Worm (Caenorhabditis elegans) whole organism, young adult: ENCODE results near the gene F38B6.7.

ENCODE experiments used
- B0336.3 ChIP-seq: fragments of 200-800 bp; sonication (Bioruptor generic); IDR thresholded peaks from 2 replicates; pipeline ENCODE4 v1.3.6; 2022; ENCODE audit warnings: missing genetic modification characterization, missing compliant biosample characterization
- F33H1.4 ChIP-seq: fragments of 200-800 bp; sonication (Bioruptor generic); IDR thresholded peaks from 2 replicates; pipeline ENCODE4 v1.3.6; 2022; ENCODE audit warnings: missing genetic modification reagents, missing genetic modification characterization, missing compliant biosample characterization
- F37B4.10 ChIP-seq: fragments of 200-800 bp; sonication (Bioruptor generic); IDR thresholded peaks from 2 replicates; pipeline ENCODE4 v1.3.6; 2022; ENCODE audit warnings: missing genetic modification characterization, missing compliant biosample characterization
- F55B11.4 ChIP-seq: sonication (generic microtip); optimal IDR thresholded peaks from 2 replicates; lab custom pipeline; 2016; ENCODE audit warnings: missing compliant biosample characterization, missing genetic modification characterization, borderline replicate concordance; ENCODE audit not compliant: insufficient read depth
- K12H6.12 ChIP-seq: fragments of 200-800 bp; sonication (Bioruptor generic); optimal IDR thresholded peaks from 2 replicates; lab custom pipeline; 2018; ENCODE audit warnings: mild to moderate bottlenecking, missing genetic modification characterization, missing compliant biosample characterization
- T26A5.8 ChIP-seq: sonication (generic microtip); optimal IDR thresholded peaks from 2 replicates; lab custom pipeline; 2016; ENCODE audit warnings: missing genetic modification characterization, missing compliant biosample characterization
- Y56A3A.18 ChIP-seq: fragments of 200-800 bp; sonication (Bioruptor generic); IDR thresholded peaks from 2 replicates; pipeline ENCODE4 v1.3.6; 2022; ENCODE audit warnings: missing genetic modification reagents, missing genetic modification characterization, missing compliant biosample characterization
- Y67H2A.10 ChIP-seq: fragments of 200-800 bp; sonication (Bioruptor generic); conservative IDR thresholded peaks from 2 replicates; pipeline ENCODE4 v1.3.6; 2022; ENCODE audit warnings: missing genetic modification reagents, missing genetic modification characterization, missing compliant biosample characterization
- Y95B8A.8 ChIP-seq: fragments of 200-800 bp; sonication (Bioruptor generic); IDR thresholded peaks from 2 replicates; pipeline ENCODE4 v1.3.6; 2022; ENCODE audit warnings: missing genetic modification reagents, missing genetic modification characterization, missing compliant biosample characterization
- aptf-2 ChIP-seq: fragments of 200-800 bp; sonication (Bioruptor generic); conservative IDR thresholded peaks from 2 replicates; pipeline ENCODE4 v1.3.6; 2022; ENCODE audit warnings: missing genetic modification reagents, missing genetic modification characterization, missing compliant biosample characterization
- athp-1 ChIP-seq: sonication (generic microtip); optimal IDR thresholded peaks from 2 replicates; lab custom pipeline; 2017; ENCODE audit warnings: mild to moderate bottlenecking, missing genetic modification characterization, missing compliant biosample characterization
- attf-3 ChIP-seq: fragments of 200-800 bp; sonication (Bioruptor generic); conservative IDR thresholded peaks from 2 replicates; pipeline ENCODE4 v1.3.6; 2022; ENCODE audit warnings: missing genetic modification reagents, missing genetic modification characterization, missing compliant biosample characterization
- attf-5 ChIP-seq: fragments of 200-800 bp; sonication (Bioruptor generic); optimal IDR thresholded peaks from 2 replicates; lab custom pipeline; 2018; ENCODE audit warnings: mild to moderate bottlenecking, missing genetic modification characterization, missing compliant biosample characterization
- attf-6 ChIP-seq: fragments of 200-800 bp; sonication (Bioruptor generic); IDR thresholded peaks from 2 replicates; pipeline ENCODE4 v1.3.6; 2022; ENCODE audit warnings: missing genetic modification reagents, missing genetic modification characterization, missing compliant biosample characterization
- ccch-3 ChIP-seq: fragments of 200-800 bp; sonication (Bioruptor generic); optimal IDR thresholded peaks from 2 replicates; lab custom pipeline; 2018; ENCODE audit warnings: mild to moderate bottlenecking, missing genetic modification characterization, missing compliant biosample characterization
- cebp-2 ChIP-seq: fragments of 200-800 bp; sonication (Bioruptor generic); IDR thresholded peaks from 2 replicates; pipeline ENCODE4 v1.3.6; 2022; ENCODE audit warnings: missing genetic modification characterization, missing compliant biosample characterization
- ceh-79 ChIP-seq: sonication (generic microtip); optimal IDR thresholded peaks from 2 replicates; lab custom pipeline; 2017; ENCODE audit warnings: mild to moderate bottlenecking, missing genetic modification characterization, missing compliant biosample characterization
- chd-7 ChIP-seq: sonication (generic microtip); optimal IDR thresholded peaks from 2 replicates; lab custom pipeline; 2016; ENCODE audit warnings: mild to moderate bottlenecking, missing genetic modification characterization, moderate library complexity, missing compliant biosample characterization
- die-1 ChIP-seq: sonication (generic microtip); optimal IDR thresholded peaks from 2 replicates; lab custom pipeline; 2016; ENCODE audit warnings: missing genotype, mild to moderate bottlenecking, missing genetic modification characterization, missing compliant biosample characterization
- dox-1 ChIP-seq: fragments of 200-800 bp; sonication (Bioruptor generic); IDR thresholded peaks from 2 replicates; pipeline ENCODE4 v1.3.6; 2022; ENCODE audit warnings: missing genetic modification reagents, missing genetic modification characterization, missing compliant biosample characterization
- dpff-1 ChIP-seq: sonication (generic microtip); optimal IDR thresholded peaks from 2 replicates; lab custom pipeline; 2017; ENCODE audit warnings: mild to moderate bottlenecking, missing genetic modification characterization, missing compliant biosample characterization
- egrh-3 ChIP-seq: fragments of 200-800 bp; sonication (Bioruptor generic); IDR thresholded peaks from 2 replicates; pipeline ENCODE4 v1.3.6; 2022; ENCODE audit warnings: missing genetic modification reagents, missing genetic modification characterization, missing compliant biosample characterization
- ekl-4 ChIP-seq: fragments of 200-800 bp; sonication (Bioruptor generic); IDR thresholded peaks from 2 replicates; pipeline ENCODE4 v1.3.6; 2022; ENCODE audit warnings: missing genetic modification reagents, missing genetic modification characterization, missing compliant biosample characterization
- ets-4 ChIP-seq: fragments of 200-800 bp; sonication (Bioruptor generic); optimal IDR thresholded peaks from 2 replicates; lab custom pipeline; 2018; ENCODE audit warnings: mild to moderate bottlenecking, missing genetic modification characterization, missing compliant biosample characterization
- fkh-3 ChIP-seq: sonication (generic microtip); optimal IDR thresholded peaks from 2 replicates; lab custom pipeline; 2016; ENCODE audit warnings: mild to moderate bottlenecking, missing genetic modification characterization, missing compliant biosample characterization
- hmg-1.2 ChIP-seq: fragments of 200-800 bp; sonication (Bioruptor generic); IDR thresholded peaks from 2 replicates; pipeline ENCODE4 v1.3.6; 2022; ENCODE audit warnings: missing genetic modification reagents, missing genetic modification characterization, missing compliant biosample characterization
- lag-1 ChIP-seq: fragments of 200-800 bp; sonication (Bioruptor generic); IDR thresholded peaks from 2 replicates; pipeline ENCODE4 v1.3.6; 2022; ENCODE audit warnings: missing genetic modification reagents, missing genetic modification characterization, missing compliant biosample characterization
- lin-26 ChIP-seq: fragments of 200-800 bp; sonication (Bioruptor generic); IDR thresholded peaks from 2 replicates; pipeline ENCODE4 v1.3.6; 2022; ENCODE audit warnings: missing genetic modification reagents, missing genetic modification characterization, missing compliant biosample characterization
- lin-40 ChIP-seq: sonication (generic microtip); optimal IDR thresholded peaks from 2 replicates; lab custom pipeline; 2016; ENCODE audit warnings: missing genetic modification characterization, mild to moderate bottlenecking, missing compliant biosample characterization, missing genotype, missing genetic modification reagents
- lin-54 ChIP-seq: fragments of 200-800 bp; sonication (Bioruptor generic); optimal IDR thresholded peaks from 2 replicates; lab custom pipeline; 2018; ENCODE audit warnings: mild to moderate bottlenecking, missing genetic modification characterization, missing compliant biosample characterization
- madf-6 ChIP-seq: fragments of 200-800 bp; sonication (Bioruptor generic); IDR thresholded peaks from 2 replicates; pipeline ENCODE4 v1.3.6; 2022; ENCODE audit warnings: missing genetic modification reagents, missing genetic modification characterization, missing compliant biosample characterization
- mes-4 ChIP-seq: sonication (generic microtip); optimal IDR thresholded peaks from 2 replicates; lab custom pipeline; 2016; ENCODE audit warnings: missing genotype, missing genetic modification characterization, missing compliant biosample characterization
- nfyb-1 ChIP-seq: fragments of 200-800 bp; sonication (Bioruptor generic); IDR thresholded peaks from 2 replicates; pipeline ENCODE4 v1.3.6; 2022; ENCODE audit warnings: missing genetic modification reagents, missing genetic modification characterization, missing compliant biosample characterization
- nhr-120 ChIP-seq: fragments of 200-800 bp; sonication (Bioruptor generic); IDR thresholded peaks from 2 replicates; pipeline ENCODE4 v1.3.6; 2022; ENCODE audit warnings: missing genetic modification characterization, missing compliant biosample characterization
- nhr-27 ChIP-seq: fragments of 200-800 bp; sonication (Bioruptor generic); optimal IDR thresholded peaks from 2 replicates; lab custom pipeline; 2018; ENCODE audit warnings: mild to moderate bottlenecking, missing genetic modification characterization, moderate library complexity, missing compliant biosample characterization
- pha-4 ChIP-seq: fragments of 150-350 bp; sonication (generic microtip); optimal IDR thresholded peaks from 2 replicates; lab custom pipeline; 2014; ENCODE audit warnings: missing biosample characterization, missing genetic modification reagents, missing genetic modification characterization
- rec-8 ChIP-seq, 2 experiments: sonication (generic microtip); optimal IDR thresholded peaks; 2 replicates each; lab custom pipeline; 2016; ENCODE audit warnings: mild to moderate bottlenecking in 2 of 2, missing genetic modification characterization in 2 of 2, missing genetic modification reagents in 2 of 2, missing genotype in 2 of 2, missing biosample characterization in 1 of 2, missing compliant biosample characterization in 1 of 2, moderate library complexity in 1 of 2
- snpc-1.1 ChIP-seq: sonication (generic microtip); optimal IDR thresholded peaks from 2 replicates; lab custom pipeline; 2017; ENCODE audit warnings: missing genetic modification characterization, mild to moderate bottlenecking, missing compliant biosample characterization, antibody characterized with exemption, moderate library complexity, missing genotype, missing genetic modification reagents; ENCODE audit not compliant: insufficient read depth
- snpc-1.3 ChIP-seq: sonication (generic microtip); optimal IDR thresholded peaks from 2 replicates; lab custom pipeline; 2017; ENCODE audit warnings: missing genetic modification characterization, mild to moderate bottlenecking, missing compliant biosample characterization, antibody characterized with exemption, moderate library complexity, missing genotype, missing genetic modification reagents; ENCODE audit not compliant: insufficient read depth
- snpc-4 ChIP-seq, 5 experiments: fragments of 150-350 bp in 1 of 5; sonication (generic microtip) in 4 of 5; optimal IDR thresholded peaks; 2 replicates each; lab custom pipeline; 2014 to 2018; ENCODE audit warnings: missing genetic modification characterization in 5 of 5, missing biosample characterization in 3 of 5, antibody characterized with exemption in 2 of 5, mild to moderate bottlenecking in 2 of 5, missing compliant biosample characterization in 2 of 5, missing genotype in 2 of 5, moderate library complexity in 2 of 5, missing genetic modification reagents in 1 of 5
- tbp1 ChIP-seq: fragments of 200-800 bp; sonication (Bioruptor generic); optimal IDR thresholded peaks from 2 replicates; lab custom pipeline; 2018; ENCODE audit warnings: mild to moderate bottlenecking, missing genetic modification characterization, missing compliant biosample characterization
- tbx-9 ChIP-seq: sonication (generic microtip); optimal IDR thresholded peaks from 2 replicates; lab custom pipeline; 2016; ENCODE audit warnings: borderline replicate concordance, missing genetic modification characterization, inconsistent platforms, missing compliant biosample characterization
- tlf-1 ChIP-seq: fragments of 200-800 bp; sonication (Bioruptor generic); optimal IDR thresholded peaks from 2 replicates; lab custom pipeline; 2018; ENCODE audit warnings: mild to moderate bottlenecking, missing genetic modification characterization, missing compliant biosample characterization
- unc-130 ChIP-seq: sonication (generic microtip); optimal IDR thresholded peaks from 2 replicates; lab custom pipeline; 2016; ENCODE audit warnings: missing genetic modification reagents, missing genetic modification characterization, missing compliant biosample characterization
- zfh-2 ChIP-seq: fragments of 200-800 bp; sonication (Bioruptor generic); conservative IDR thresholded peaks from 2 replicates; pipeline ENCODE4 v1.3.6; 2022; ENCODE audit warnings: missing genetic modification reagents, missing genetic modification characterization, missing compliant biosample characterization
- ztf-26 ChIP-seq: sonication (generic microtip); optimal IDR thresholded peaks from 2 replicates; lab custom pipeline; 2017; ENCODE audit warnings: missing genetic modification characterization, missing compliant biosample characterization

The F38B6.7 gene

ce11 chrX:6742011-6742683, 44.0 kb upstream of the F38B6.7 start, which contains the start of gene mdl-1 (continued):
- TF ChIP-seq Y95B8A.8 (GFP tag; lab: Robert Waterston, UW): peak; percentile 62; the same call in 1 of the 2 replicates
- TF ChIP-seq attf-5: peak; percentile 64
- TF ChIP-seq fkh-3 (tag; lab: Kevin White, UChicago): no peak
- TF ChIP-seq athp-1 (tag; lab: Kevin White, UChicago): no peak
- no peak for TF ChIP-seq rec-8 (tag; optimal IDR thresholded peaks at IDR 0.05; lab: Kevin White, UChicago)
- no peak for TF ChIP-seq aptf-2 (GFP tag; lab: Robert Waterston, UW)
- no peak for TF ChIP-seq F37B4.10 (GFP tag; lab: Robert Waterston, UW)
- TF ChIP-seq unc-130 (GFP tag; lab: Kevin White, UChicago): no peak
- TF ChIP-seq nfyb-1: peak; percentile 90
- TF ChIP-seq mes-4 (tag; lab: Kevin White, UChicago): no peak
- TF ChIP-seq dox-1 (GFP tag; lab: Robert Waterston, UW): peak; percentile 70
- TF ChIP-seq tbp1 (GFP tag; lab: Kevin White, UChicago): peak; percentile 44
- peak; percentile 39 for TF ChIP-seq snpc-4 (GFP tag; optimal IDR thresholded peaks at IDR 0.05; lab: Kevin White, UChicago)
- TF ChIP-seq snpc-4 (tag; optimal IDR thresholded peaks at IDR 0.05; lab: Kevin White, UChicago): peak in 3 of 4 experiments; percentile 10 to 23 (median 16)
- no peak for TF ChIP-seq B0336.3 (GFP tag; lab: Robert Waterston, UW)
- TF ChIP-seq ceh-79 (tag; lab: Kevin White, UChicago): no peak
- TF ChIP-seq tlf-1: peak; percentile 66
- peak; percentile 33; the same call in 1 of the 2 replicates for TF ChIP-seq lin-26
- peak; percentile 93 for TF ChIP-seq chd-7 (tag; lab: Kevin White, UChicago)
- TF ChIP-seq T26A5.8 (tag; lab: Kevin White, UChicago): no peak
- TF ChIP-seq attf-3: no peak; the same call in 1 of the 2 replicates
- no peak for TF ChIP-seq die-1 (tag; lab: Kevin White, UChicago)
- no peak for TF ChIP-seq ets-4 (GFP tag; lab: Kevin White, UChicago)
- TF ChIP-seq lin-40 (tag; lab: Kevin White, UChicago): peak; percentile 68
- TF ChIP-seq nhr-27 (tag; lab: Kevin White, UChicago): peak; percentile 53
- peak; percentile 82 for TF ChIP-seq ztf-26 (tag; lab: Kevin White, UChicago)
- no peak for TF ChIP-seq ccch-3 (GFP tag; lab: Kevin White, UChicago)
- no peak for TF ChIP-seq dpff-1 (tag; lab: Kevin White, UChicago)
- TF ChIP-seq pha-4: peak; percentile 75
- no peak for TF ChIP-seq Y67H2A.10 (GFP tag; lab: Robert Waterston, UW)
- TF ChIP-seq zfh-2 (GFP tag; lab: Robert Waterston, UW): peak; percentile 98
- peak; percentile 68 for TF ChIP-seq hmg-1.2
- no peak for TF ChIP-seq F55B11.4
- no peak for TF ChIP-seq nhr-120 (GFP tag; lab: Robert Waterston, UW)
- no peak for TF ChIP-seq snpc-1.1 (tag; lab: Kevin White, UChicago)
- TF ChIP-seq attf-6 (GFP tag; lab: Robert Waterston, UW): no peak
- TF ChIP-seq madf-6 (GFP tag; lab: Robert Waterston, UW): peak; percentile 34; the same call in 1 of the 2 replicates
- TF ChIP-seq F33H1.4 (GFP tag; lab: Robert Waterston, UW): no peak
- TF ChIP-seq K12H6.12 (tag; lab: Kevin White, UChicago): peak; percentile 92
- peak; percentile 86 for TF ChIP-seq egrh-3 (GFP tag; lab: Robert Waterston, UW)
- no peak for TF ChIP-seq lag-1 (GFP tag; lab: Robert Waterston, UW)
- TF ChIP-seq Y56A3A.18 (GFP tag; lab: Robert Waterston, UW): no peak
- TF ChIP-seq cebp-2: 0 out of 2 replicates have a peak, but pooled peaks have one; percentile 54
- peak; percentile 38 for TF ChIP-seq lin-54 (GFP tag; lab: Kevin White, UChicago)
- TF ChIP-seq ekl-4 (GFP tag; lab: Robert Waterston, UW): peak; percentile 40; the same call in 1 of the 2 replicates
- TF ChIP-seq tbx-9 (tag; lab: Kevin White, UChicago): no peak
- TF ChIP-seq snpc-1.3: no peak
